Fruit fly (Drosophila melanogaster) whole organism, prepupa: ENCODE data around the gene Eip75B.

ENCODE experiments used
- Blimp-1 ChIP-seq: fragments of 200-800 bp; sonication (Bioruptor generic); optimal IDR thresholded peaks from 3 replicates; lab custom pipeline; 2017; ENCODE audit warnings: missing biosample characterization, missing genetic modification characterization, mild to moderate bottlenecking, moderate library complexity, missing genetic modification reagents
- CG11294 ChIP-seq: fragments of 200-800 bp; sonication (Bioruptor generic); IDR thresholded peaks from 2 replicates; pipeline ENCODE4 v1.3.6; 2022; ENCODE audit warnings: missing biosample characterization, missing genetic modification characterization
- CG34406 ChIP-seq: fragments of 200-800 bp; sonication (Bioruptor generic); optimal IDR thresholded peaks from 3 replicates; lab custom pipeline; 2016; ENCODE audit warnings: missing biosample characterization, missing genetic modification characterization
- CG6792 ChIP-seq: fragments of 200-800 bp; sonication (Bioruptor generic); optimal IDR thresholded peaks from 3 replicates; lab custom pipeline; 2016; ENCODE audit warnings: missing biosample characterization, missing genetic modification characterization
- CG8319 ChIP-seq: fragments of 200-800 bp; sonication (Bioruptor generic); optimal IDR thresholded peaks from 3 replicates; lab custom pipeline; 2016; ENCODE audit warnings: missing biosample characterization, missing genetic modification characterization
- Ets21C ChIP-seq: fragments of 200-800 bp; sonication (Bioruptor generic); optimal IDR thresholded peaks from 3 replicates; lab custom pipeline; 2016; ENCODE audit warnings: missing biosample characterization, missing genetic modification characterization
- OdsH ChIP-seq: fragments of 200-800 bp; sonication (Bioruptor generic); optimal IDR thresholded peaks from 3 replicates; lab custom pipeline; 2016; ENCODE audit warnings: missing biosample characterization, missing genetic modification characterization
- Sox102F ChIP-seq: fragments of 200-800 bp; sonication (Bioruptor generic); optimal IDR thresholded peaks from 2 replicates; lab custom pipeline; 2016; ENCODE audit warnings: missing biosample characterization, mild to moderate bottlenecking, missing genetic modification characterization
- dac ChIP-seq: fragments of 200-800 bp; sonication (Bioruptor generic); optimal IDR thresholded peaks from 2 replicates; lab custom pipeline; 2017; ENCODE audit warnings: missing biosample characterization, mild to moderate bottlenecking, missing genetic modification characterization
- fd59A ChIP-seq: fragments of 200-800 bp; sonication (Bioruptor generic); optimal IDR thresholded peaks from 2 replicates; lab custom pipeline; 2017; ENCODE audit warnings: missing biosample characterization, mild to moderate bottlenecking, missing genetic modification characterization, missing genetic modification reagents
- svp ChIP-seq: fragments of 200-800 bp; sonication (Bioruptor generic); peaks from one replicate; lab custom pipeline; 2016; ENCODE audit warnings: missing biosample characterization, missing genetic modification characterization
- topi ChIP-seq: fragments of 200-800 bp; sonication (Bioruptor generic); optimal IDR thresholded peaks from 3 replicates; lab custom pipeline; 2016; ENCODE audit warnings: missing biosample characterization, missing genetic modification characterization

- TF ChIP-seq CG34406 (GFP tag; lab: Kevin White, UChicago) (no peak), OdsH (no peak), CG11294 (GFP tag; lab: Robert Waterston, UW) (no peak), Sox102F (GFP tag; lab: Kevin White, UChicago) (no peak), CG8319 (GFP tag; lab: Kevin White, UChicago) (no peak), Ets21C (no peak), topi (GFP tag; lab: Kevin White, UChicago) (no peak), svp (no peak), CG6792 (GFP tag; lab: Kevin White, UChicago) (no peak), fd59A (GFP tag; lab: Kevin White, UChicago) (no peak), dac (GFP tag; lab: Kevin White, UChicago) (no peak), Blimp-1 (GFP tag; lab: Kevin White, UChicago) (no peak)
These were observed 150.4 kb downstream of the Eip75B start for dm6 chr3L:17913966-17914540.
